Worm (Caenorhabditis elegans): Measurements from ENCODE around the gene srt-65.
A peak's percentile ranks its signal among the peaks of the same experiment; 100 is the strongest.

srt-65 gene

DNA sequence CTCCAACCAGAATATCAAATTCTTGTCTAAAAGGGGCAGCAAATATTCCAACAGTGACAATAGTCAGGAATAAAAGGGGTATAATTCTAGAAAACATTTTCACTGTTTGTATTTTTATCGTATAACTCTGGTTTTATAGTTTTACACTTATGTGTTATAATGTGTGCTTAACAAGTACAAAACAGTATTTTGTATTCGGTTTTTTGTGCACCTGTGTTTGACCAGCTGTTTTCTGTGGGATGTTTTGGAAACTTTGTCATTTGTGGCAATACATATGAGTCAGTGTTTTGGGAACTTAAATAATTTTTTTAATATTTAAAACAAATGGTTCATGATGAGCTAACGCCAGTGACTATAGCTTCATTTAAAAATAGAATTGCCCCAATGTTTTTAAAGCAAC is 26.3 kb downstream of the srt-65 start, which contains the start of gene F14F9.6:
TSS of gene F14F9.6 (minus strand) at position 101 of the 400 bp plus-strand sequence.
- no peak for TF ChIP-seq skn-1 (tag; optimal IDR thresholded peaks at IDR 0.05)
- TF ChIP-seq egl-13 (tag; optimal IDR thresholded peaks at IDR 0.05): no peak
- no peak for TF ChIP-seq zip-4 (GFP tag; optimal IDR thresholded peaks at IDR 0.05)
- no peak for TF ChIP-seq sptf-1 (tag; optimal IDR thresholded peaks at IDR 0.05)
- no peak for TF ChIP-seq nhr-28 (tag; optimal IDR thresholded peaks at IDR 0.05)
- no peak for TF ChIP-seq fkh-8 (tag; optimal IDR thresholded peaks at IDR 0.05)
- no peak for TF ChIP-seq dsc-1 (tag; optimal IDR thresholded peaks at IDR 0.05)
- no peak for TF ChIP-seq nhr-71 (tag; optimal IDR thresholded peaks at IDR 0.05)
- no peak for TF ChIP-seq mep-1 (tag; optimal IDR thresholded peaks at IDR 0.05)
- TF ChIP-seq grh-1 (GFP tag; IDR thresholded peaks at IDR 0.05): no peak

DNA sequence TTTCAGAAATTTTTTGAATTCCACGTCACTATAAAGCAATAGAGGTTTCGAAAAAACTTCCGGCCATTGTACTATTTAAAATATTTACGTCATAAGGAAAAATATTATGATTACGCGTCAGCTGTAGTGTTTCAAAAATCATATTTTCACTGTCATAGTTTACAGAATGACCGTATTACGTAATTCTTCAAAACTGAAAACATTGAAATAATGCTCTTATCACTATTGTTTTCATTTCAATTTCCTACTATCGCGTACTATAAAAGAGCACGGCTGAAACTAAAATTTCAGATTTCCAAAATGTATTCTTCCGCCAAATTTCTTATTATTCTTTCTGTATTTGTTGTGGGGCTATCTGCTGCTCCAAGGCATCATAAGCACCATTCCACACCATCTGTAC is 28.2 kb downstream of the srt-65 start, which contains the start of gene F14F9.2:
TSS of gene F14F9.2 (plus strand) at position 301 of the 400 bp plus-strand sequence.
- TF ChIP-seq nhr-237 (tag; optimal IDR thresholded peaks at IDR 0.05) (no peak), nhr-12 (tag; optimal IDR thresholded peaks at IDR 0.05) (no peak), nhr-28 (tag; optimal IDR thresholded peaks at IDR 0.05) (no peak), ceh-82 (tag; optimal IDR thresholded peaks at IDR 0.05) (no peak), nhr-90 (tag; optimal IDR thresholded peaks at IDR 0.05; ENCODE audit: poor library complexity) (no peak), zag-1 (tag; optimal IDR thresholded peaks at IDR 0.05) (no peak), nhr-76 (tag; optimal IDR thresholded peaks at IDR 0.05) (no peak), mab-9 (GFP tag; IDR thresholded peaks at IDR 0.05) (no peak), dpl-1 (GFP tag; optimal IDR thresholded peaks at IDR 0.05) (no peak), sox-4 (tag; optimal IDR thresholded peaks at IDR 0.05) (no peak), skn-1 (tag; optimal IDR thresholded peaks at IDR 0.05) (no peak), ztf-11 (tag; optimal IDR thresholded peaks at IDR 0.05) (no peak), snpc-4 (tag; optimal IDR thresholded peaks at IDR 0.05) (no peak), mef-2 (tag; optimal IDR thresholded peaks at IDR 0.05) (no peak), elt-2 (tag; optimal IDR thresholded peaks at IDR 0.05) (no peak)

DNA sequence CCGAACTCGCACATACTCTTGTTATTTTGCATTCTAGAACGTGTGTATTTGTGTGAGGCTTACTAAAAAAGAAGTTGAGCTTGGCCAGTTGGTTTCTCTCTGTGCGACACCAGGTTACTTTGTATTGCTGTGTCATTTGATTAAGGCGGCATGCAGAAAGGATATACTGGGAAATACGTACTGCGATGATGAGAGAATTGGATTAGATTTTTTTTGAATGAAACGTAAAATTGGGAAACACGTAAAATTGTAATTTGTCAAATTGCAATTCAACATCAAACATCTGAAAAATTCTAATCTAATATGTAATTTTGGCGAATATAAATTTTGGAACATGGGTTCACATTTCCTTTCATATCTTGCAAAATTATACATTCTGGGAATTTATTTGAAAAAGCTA is 28.9 kb downstream of the srt-65 start, which contains the start of gene srh-129:
TSS of gene srh-129 (minus strand) at position 101 of the 400 bp plus-strand sequence.
- TF ChIP-seq aha-1 (tag; optimal IDR thresholded peaks at IDR 0.05): no peak
- TF ChIP-seq hlh-4 (tag; optimal IDR thresholded peaks at IDR 0.05): no peak
- peak; percentile 26 for TF ChIP-seq fkh-8 (tag; optimal IDR thresholded peaks at IDR 0.05)

DNA sequence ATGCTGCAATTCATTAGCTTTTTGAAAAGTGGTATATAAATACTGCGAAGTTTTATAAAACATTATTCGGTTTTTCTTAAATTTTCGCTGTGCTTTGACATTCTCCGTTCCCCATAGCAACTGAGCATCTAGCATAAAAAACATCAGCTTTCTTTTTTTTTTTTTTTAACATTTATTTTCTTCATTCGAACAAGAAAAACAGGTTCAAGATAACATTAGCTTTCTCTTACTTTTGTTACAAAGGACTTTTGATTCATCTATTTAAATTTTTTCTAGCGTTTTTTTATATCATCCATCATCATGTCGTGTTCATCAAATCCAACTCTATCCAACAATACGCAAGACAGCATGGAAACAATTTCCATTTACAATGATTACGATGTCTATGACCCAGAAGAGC is 34.8 kb downstream of the srt-65 start, which contains the start of gene F14F9.3:
TSS of gene F14F9.3 (plus strand) at position 301 of the 400 bp plus-strand sequence.
- TF ChIP-seq nhr-28 (tag; optimal IDR thresholded peaks at IDR 0.05) (no peak), nhr-11 (tag; optimal IDR thresholded peaks at IDR 0.05) (no peak), xbp-1 (tag; optimal IDR thresholded peaks at IDR 0.05) (no peak), fkh-4 (tag; optimal IDR thresholded peaks at IDR 0.05; ENCODE audit: borderline replicate concordance) (no peak), grh-1 (GFP tag; IDR thresholded peaks at IDR 0.05) (no peak), blmp-1 (tag; optimal IDR thresholded peaks at IDR 0.05) (no peak), C34B4.2 (tag; optimal IDR thresholded peaks at IDR 0.05) (no peak), lin-39 (tag; optimal IDR thresholded peaks at IDR 0.05) (no peak), unc-130 (tag; optimal IDR thresholded peaks at IDR 0.05) (no peak), hpl-2 (GFP tag; optimal IDR thresholded peaks at IDR 0.05) (no peak), pag-3 (tag; optimal IDR thresholded peaks at IDR 0.05; ENCODE audit: borderline replicate concordance, insufficient read depth) (no peak), nhr-84 (tag; optimal IDR thresholded peaks at IDR 0.05) (no peak), fkh-8 (tag; optimal IDR thresholded peaks at IDR 0.05) (no peak), aly-2 (tag; optimal IDR thresholded peaks at IDR 0.05) (no peak), skn-1 (tag; optimal IDR thresholded peaks at IDR 0.05) (no peak), ceh-88 (GFP tag; IDR thresholded peaks at IDR 0.05) (no peak), ets-5 (GFP tag; IDR thresholded peaks at IDR 0.05) (no peak)
